Worm (Caenorhabditis elegans): ENCODE measurements around the gene F56F11.1.

F56F11.1 gene

ce11 chrIII:2941578-2941977, 50.0 kb downstream of the F56F11.1 start:
- TF ChIP-seq ets-4 (GFP tag; optimal IDR thresholded peaks at IDR 0.05) (no peak), tbp1 (GFP tag; optimal IDR thresholded peaks at IDR 0.05) (no peak), F22D6.2 (tag; optimal IDR thresholded peaks at IDR 0.05) (no peak), Y53G8AR.9 (GFP tag; conservative IDR thresholded peaks at IDR 0.05) (no peak), gei-17 (GFP tag; optimal IDR thresholded peaks at IDR 0.05) (no peak), attf-5 (GFP tag; optimal IDR thresholded peaks at IDR 0.05) (no peak), bed-2 (GFP tag; IDR thresholded peaks at IDR 0.05) (no peak), lag-1 (GFP tag; IDR thresholded peaks at IDR 0.05) (no peak), ceh-40 (GFP tag; IDR thresholded peaks at IDR 0.05) (no peak), snpc-3.4 (tag; optimal IDR thresholded peaks at IDR 0.05) (no peak), ZK185.1 (tag; optimal IDR thresholded peaks at IDR 0.05; ENCODE audit: poor library complexity, severe bottlenecking) (no peak), F55B11.4 (tag; optimal IDR thresholded peaks at IDR 0.05; ENCODE audit: borderline replicate concordance, insufficient read depth) (no peak), aptf-2 (GFP tag; conservative IDR thresholded peaks at IDR 0.05) (no peak), egl-18 (GFP tag; IDR thresholded peaks at IDR 0.05) (no peak), let-607 (tag; optimal IDR thresholded peaks at IDR 0.05) (no peak), ceh-100 (GFP tag; IDR thresholded peaks at IDR 0.05) (no peak), ekl-4 (GFP tag; IDR thresholded peaks at IDR 0.05) (no peak), mxl-1 (tag; optimal IDR thresholded peaks at IDR 0.05) (no peak)
